Fruit fly (Drosophila melanogaster) S2 (cell line): ENCODE results near the gene CG2652.

Experiments
- CG8478 ChIP-seq: fragments of >200 bp; optimal IDR thresholded peaks from 2 replicates; lab custom pipeline; 2018
- CTCF ChIP-seq, 2 experiments: fragments of >200 bp; optimal IDR thresholded peaks; 2 replicates each; lab custom pipeline; 2018

dm6 chrX:2646022-2646761 is 36.5 kb downstream of the CG2652 start:
- TF ChIP-seq CTCF (optimal IDR thresholded peaks at IDR 0.05; lab: Kevin White, UChicago) (peak; percentile 23 to 40), CG8478 (no peak)
